Worm (Caenorhabditis elegans) whole organism, L2 larva: ENCODE results near the gene F17C11.4.

ENCODE experiments used
- C34F6.9 ChIP-seq: fragments of 150-350 bp; optimal IDR thresholded peaks from 2 replicates; lab custom pipeline; 2014; ENCODE audit warnings: missing biosample characterization, missing genetic modification characterization
- F13H6.1 ChIP-seq: sonication (generic microtip); optimal IDR thresholded peaks from 2 replicates; lab custom pipeline; 2016; ENCODE audit warnings: missing genetic modification characterization, missing compliant biosample characterization
- Y55F3AM.14 ChIP-seq: fragments of 200-800 bp; sonication (Bioruptor generic); optimal IDR thresholded peaks from 2 replicates; lab custom pipeline; 2018; ENCODE audit warnings: mild to moderate bottlenecking, missing genetic modification characterization, missing compliant biosample characterization
- ZK546.5 ChIP-seq: sonication (generic microtip); optimal IDR thresholded peaks from 2 replicates; lab custom pipeline; 2017; ENCODE audit warnings: missing biosample characterization, missing genetic modification characterization
- alr-1 ChIP-seq: fragments of 150-350 bp; optimal IDR thresholded peaks from 2 replicates; lab custom pipeline; 2014; ENCODE audit warnings: missing biosample characterization, missing genetic modification characterization
- aly-2 ChIP-seq: fragments of 150-350 bp; optimal IDR thresholded peaks from 2 replicates; lab custom pipeline; 2014; ENCODE audit warnings: missing biosample characterization, missing genetic modification characterization
- ama-1 ChIP-seq: fragments of 150-350 bp; optimal IDR thresholded peaks from 2 replicates; lab custom pipeline; 2018; ENCODE audit warnings: inconsistent platforms
- blmp-1 ChIP-seq: sonication (generic microtip); optimal IDR thresholded peaks from 2 replicates; lab custom pipeline; 2017; ENCODE audit warnings: missing genetic modification characterization, mild to moderate bottlenecking, missing compliant biosample characterization, antibody characterized with exemption, moderate library complexity; ENCODE audit not compliant: insufficient read depth
- ceh-16 ChIP-seq: fragments of 150-350 bp; optimal IDR thresholded peaks from 2 replicates; lab custom pipeline; 2014; ENCODE audit warnings: missing biosample characterization, missing genetic modification characterization
- ceh-82 ChIP-seq: fragments of 150-350 bp; optimal IDR thresholded peaks from 2 replicates; lab custom pipeline; 2014; ENCODE audit warnings: missing biosample characterization, missing genetic modification characterization
- crh-2 ChIP-seq: sonication (generic microtip); optimal IDR thresholded peaks from 2 replicates; lab custom pipeline; 2017; ENCODE audit warnings: missing biosample characterization, missing genetic modification characterization
- egl-27 ChIP-seq: sonication (generic microtip); optimal IDR thresholded peaks from 3 replicates; lab custom pipeline; 2017; ENCODE audit warnings: missing biosample characterization, missing genetic modification reagents, missing genetic modification characterization
- elt-1 ChIP-seq: fragments of 150-350 bp; optimal IDR thresholded peaks from 2 replicates; lab custom pipeline; 2014; ENCODE audit warnings: missing biosample characterization, missing genetic modification characterization
- elt-3 ChIP-seq: sonication (generic microtip); optimal IDR thresholded peaks from 2 replicates; lab custom pipeline; 2017; ENCODE audit warnings: missing biosample characterization, missing genetic modification characterization
- fos-1 ChIP-seq: fragments of 150-350 bp; optimal IDR thresholded peaks from 2 replicates; lab custom pipeline; 2014; ENCODE audit warnings: missing biosample characterization, missing genetic modification characterization
- gmeb-1 ChIP-seq: fragments of 150-350 bp; optimal IDR thresholded peaks from 2 replicates; lab custom pipeline; 2014; ENCODE audit warnings: missing biosample characterization, missing genetic modification characterization
- lin-11 ChIP-seq: fragments of 150-350 bp; sonication (generic microtip); optimal IDR thresholded peaks from 2 replicates; lab custom pipeline; 2014; ENCODE audit warnings: missing biosample characterization, missing genetic modification characterization, inconsistent platforms, mixed read lengths
- lin-13 ChIP-seq: fragments of 150-350 bp; optimal IDR thresholded peaks from 2 replicates; lab custom pipeline; 2014; ENCODE audit warnings: missing biosample characterization, missing genetic modification reagents, missing genetic modification characterization
- lin-39 ChIP-seq: fragments of 150-350 bp; optimal IDR thresholded peaks from 2 replicates; lab custom pipeline; 2014; ENCODE audit warnings: missing biosample characterization, missing genetic modification reagents, missing genetic modification characterization
- lsy-2 ChIP-seq, 2 experiments: fragments of 150-350 bp in 1 of 2; sonication (generic microtip) in 1 of 2; optimal IDR thresholded peaks; 2 replicates each; lab custom pipeline; 2014 to 2017; ENCODE audit warnings: missing biosample characterization in 2 of 2, missing genetic modification characterization in 2 of 2
- mab-5 ChIP-seq: fragments of 150-350 bp; optimal IDR thresholded peaks from 2 replicates; lab custom pipeline; 2014; ENCODE audit warnings: missing biosample characterization, missing genetic modification characterization
- mbf-1 ChIP-seq: sonication (generic microtip); optimal IDR thresholded peaks from 2 replicates; lab custom pipeline; 2017; ENCODE audit warnings: missing biosample characterization, missing genetic modification characterization
- mdl-1 ChIP-seq, 2 experiments: fragments of 150-350 bp in 1 of 2; sonication (generic microtip) in 1 of 2; optimal IDR thresholded peaks; 2 replicates each; lab custom pipeline; 2017; ENCODE audit warnings: missing biosample characterization in 2 of 2, missing genetic modification characterization in 2 of 2
- nhr-10 ChIP-seq: sonication (generic microtip); optimal IDR thresholded peaks from 2 replicates; lab custom pipeline; 2017; ENCODE audit warnings: missing biosample characterization, missing genetic modification characterization
- nhr-11 ChIP-seq: fragments of 150-350 bp; optimal IDR thresholded peaks from 2 replicates; lab custom pipeline; 2014; ENCODE audit warnings: missing biosample characterization, missing genetic modification characterization
- nhr-12 ChIP-seq: fragments of 150-350 bp; optimal IDR thresholded peaks from 2 replicates; lab custom pipeline; 2014; ENCODE audit warnings: missing biosample characterization, missing genetic modification characterization
- nhr-129 ChIP-seq: fragments of 150-350 bp; optimal IDR thresholded peaks from 2 replicates; lab custom pipeline; 2014; ENCODE audit warnings: missing biosample characterization, missing genetic modification characterization
- nhr-21 ChIP-seq: fragments of 150-350 bp; optimal IDR thresholded peaks from 2 replicates; lab custom pipeline; 2014; ENCODE audit warnings: missing biosample characterization, missing genetic modification characterization
- nhr-23 ChIP-seq: fragments of 150-350 bp; optimal IDR thresholded peaks from 2 replicates; lab custom pipeline; 2014; ENCODE audit warnings: missing biosample characterization, missing genetic modification reagents, missing genetic modification characterization
- nhr-237 ChIP-seq: fragments of 150-350 bp; optimal IDR thresholded peaks from 2 replicates; lab custom pipeline; 2014; ENCODE audit warnings: missing biosample characterization, missing genetic modification characterization
- nhr-25 ChIP-seq: fragments of 150-350 bp; sonication (generic microtip); optimal IDR thresholded peaks from 3 replicates; lab custom pipeline; 2014; ENCODE audit warnings: missing biosample characterization, missing genetic modification characterization
- nhr-6 ChIP-seq: fragments of 150-350 bp; optimal IDR thresholded peaks from 2 replicates; lab custom pipeline; 2014; ENCODE audit warnings: missing biosample characterization, missing genetic modification characterization
- nhr-77 ChIP-seq: fragments of 150-350 bp; optimal IDR thresholded peaks from 2 replicates; lab custom pipeline; 2014; ENCODE audit warnings: missing biosample characterization, missing genetic modification characterization
- peb-1 ChIP-seq: fragments of 150-350 bp; optimal IDR thresholded peaks from 2 replicates; lab custom pipeline; 2014; ENCODE audit warnings: missing biosample characterization, missing genetic modification characterization
- sem-4 ChIP-seq: fragments of 150-350 bp; optimal IDR thresholded peaks from 2 replicates; lab custom pipeline; 2014; ENCODE audit warnings: missing biosample characterization, missing genetic modification reagents, missing genetic modification characterization
- skn-1 ChIP-seq: sonication (generic microtip); optimal IDR thresholded peaks from 2 replicates; lab custom pipeline; 2017; ENCODE audit warnings: missing biosample characterization, missing genetic modification characterization
- sma-3 ChIP-seq: sonication (generic microtip); optimal IDR thresholded peaks from 2 replicates; lab custom pipeline; 2016; ENCODE audit warnings: missing genetic modification reagents, missing genetic modification characterization, missing compliant biosample characterization
- sma-9 ChIP-seq, 2 experiments: fragments of 150-350 bp in 1 of 2; sonication (generic microtip) in 1 of 2; optimal IDR thresholded peaks; 2 replicates each; lab custom pipeline; 2014 to 2016; ENCODE audit warnings: missing genetic modification characterization in 2 of 2, mild to moderate bottlenecking in 1 of 2, missing biosample characterization in 1 of 2, missing compliant biosample characterization in 1 of 2, missing genetic modification reagents in 1 of 2, moderate library complexity in 1 of 2
- snpc-4 ChIP-seq: fragments of 150-350 bp; optimal IDR thresholded peaks from 2 replicates; lab custom pipeline; 2014; ENCODE audit warnings: missing biosample characterization, missing genetic modification characterization
- unc-39 ChIP-seq: fragments of 150-350 bp; optimal IDR thresholded peaks from 2 replicates; lab custom pipeline; 2014; ENCODE audit warnings: missing biosample characterization, missing genetic modification characterization
- unc-55 ChIP-seq: fragments of 150-350 bp; sonication (generic microtip); optimal IDR thresholded peaks from 3 replicates; lab custom pipeline; 2014; ENCODE audit warnings: missing biosample characterization, missing genetic modification reagents, missing genetic modification characterization
- unc-62 ChIP-seq: fragments of 150-350 bp; optimal IDR thresholded peaks from 2 replicates; lab custom pipeline; 2014; ENCODE audit warnings: missing biosample characterization, missing genetic modification reagents, missing genetic modification characterization
- zag-1 ChIP-seq: fragments of 150-350 bp; optimal IDR thresholded peaks from 2 replicates; lab custom pipeline; 2014; ENCODE audit warnings: missing biosample characterization, missing genetic modification characterization
- ztf-1 ChIP-seq: fragments of 200-800 bp; sonication (Bioruptor generic); conservative IDR thresholded peaks from 2 replicates; pipeline ENCODE4 v1.3.6; 2022; ENCODE audit warnings: missing genetic modification characterization, missing compliant biosample characterization
- ztf-11 ChIP-seq: sonication (generic microtip); optimal IDR thresholded peaks from 2 replicates; lab custom pipeline; 2017; ENCODE audit warnings: missing biosample characterization, missing genetic modification characterization
- ztf-4 ChIP-seq: fragments of 150-350 bp; optimal IDR thresholded peaks from 2 replicates; lab custom pipeline; 2014; ENCODE audit warnings: missing biosample characterization, missing genetic modification characterization

The F17C11.4 gene

ce11 chrV:10961448-10961870 lies 9.8 kb downstream of the F17C11.4 start:
- TF ChIP-seq nhr-25 (tag; lab: Kevin White, UChicago) = no peak
- TF ChIP-seq ztf-1 = no peak
- no peak for TF ChIP-seq unc-39 (tag; lab: Kevin White, UChicago)
- peak; percentile 50 for TF ChIP-seq mab-5 (tag; lab: Kevin White, UChicago)
- TF ChIP-seq mdl-1 (tag; optimal IDR thresholded peaks at IDR 0.05; lab: Kevin White, UChicago) = peak in 1 of 2 experiments; percentile 55
- TF ChIP-seq lin-13 (GFP tag; lab: Kevin White, UChicago) = peak; percentile 43
- peak; percentile 31 for TF ChIP-seq egl-27 (tag; lab: Kevin White, UChicago)
- TF ChIP-seq sma-9 (GFP tag; optimal IDR thresholded peaks at IDR 0.05; lab: Kevin White, UChicago) = peak; percentile 88
- no peak for TF ChIP-seq sma-9 (tag; optimal IDR thresholded peaks at IDR 0.05; lab: Kevin White, UChicago)
- TF ChIP-seq snpc-4 (tag; lab: Kevin White, UChicago) = peak; percentile 11
- TF ChIP-seq sem-4 (tag; lab: Kevin White, UChicago) = peak; percentile 74
- peak; percentile 52 for TF ChIP-seq ztf-4 (tag; lab: Kevin White, UChicago)
- TF ChIP-seq C34F6.9 (tag; lab: Kevin White, UChicago) = peak; percentile 84
- peak; percentile 85 for TF ChIP-seq nhr-129 (tag; lab: Kevin White, UChicago)
- no peak for TF ChIP-seq lin-39
- TF ChIP-seq Y55F3AM.14 (GFP tag; lab: Kevin White, UChicago) = peak; percentile 75
- TF ChIP-seq lsy-2 (tag; optimal IDR thresholded peaks at IDR 0.05; lab: Kevin White, UChicago) = peak in 1 of 2 experiments; percentile 80
- TF ChIP-seq mbf-1 (tag; lab: Kevin White, UChicago) = no peak
- TF ChIP-seq nhr-12 (tag; lab: Kevin White, UChicago) = no peak
- TF ChIP-seq fos-1 = peak; percentile 32
- no peak for TF ChIP-seq nhr-11 (tag; lab: Kevin White, UChicago)
- TF ChIP-seq blmp-1 (tag; lab: Kevin White, UChicago) = peak; percentile 74
- TF ChIP-seq F13H6.1 (tag; lab: Kevin White, UChicago) = peak; percentile 90
- peak; percentile 63 for TF ChIP-seq nhr-6 (tag; lab: Kevin White, UChicago)
- no peak for TF ChIP-seq nhr-21 (tag; lab: Kevin White, UChicago)
- no peak for TF ChIP-seq nhr-10 (tag; lab: Kevin White, UChicago)
- peak; percentile 75 for TF ChIP-seq crh-2 (tag; lab: Kevin White, UChicago)
- TF ChIP-seq gmeb-1 (tag; lab: Kevin White, UChicago) = no peak
- TF ChIP-seq unc-55 (GFP tag; lab: Kevin White, UChicago) = peak; percentile 85
- peak; percentile 6 for TF ChIP-seq zag-1 (tag; lab: Kevin White, UChicago)
- TF ChIP-seq, all 48 proteins: peak for 19

DNA sequence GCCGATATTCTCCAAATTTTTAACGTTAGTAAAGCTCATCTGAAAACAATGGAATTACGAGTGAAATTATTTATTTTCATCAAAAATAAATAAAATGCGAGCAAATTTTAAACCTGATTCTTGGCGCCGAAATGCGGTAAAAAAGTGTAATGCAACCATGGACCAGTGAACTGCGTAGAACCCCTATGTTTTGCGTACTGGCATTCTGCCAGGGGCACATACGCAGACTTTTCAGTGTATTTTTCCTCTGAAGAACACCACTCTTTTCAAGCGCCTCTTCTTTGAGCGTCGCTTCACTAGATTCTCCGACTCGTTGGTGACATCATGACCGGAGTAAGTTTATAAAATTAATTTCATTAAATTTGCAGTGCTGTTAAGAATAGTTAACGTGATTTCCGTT lies 13.8 kb downstream of the F17C11.4 start, which contains the start of the genes ctf-4 and eef-1G:
TSS of gene ctf-4 (minus strand) at position 39 of the 400 bp plus-strand sequence.
TSS of gene eef-1G (plus strand) at position 219 of the 400 bp plus-strand sequence.
- TF ChIP-seq lin-39 (peak; percentile 36), sem-4 (tag; lab: Kevin White, UChicago) (peak; percentile 97), snpc-4 (tag; lab: Kevin White, UChicago) (peak; percentile 88), nhr-11 (tag; lab: Kevin White, UChicago) (no peak), mdl-1 (tag; optimal IDR thresholded peaks at IDR 0.05; lab: Kevin White, UChicago) (peak in 1 of 2 experiments; percentile 60), nhr-10 (tag; lab: Kevin White, UChicago) (peak; percentile 61), nhr-23 (tag; lab: Kevin White, UChicago) (no peak), nhr-21 (tag; lab: Kevin White, UChicago) (peak; percentile 98), nhr-25 (tag; lab: Kevin White, UChicago) (peak; percentile 98), ceh-82 (tag; lab: Kevin White, UChicago) (peak; percentile 75), elt-1 (no peak), sma-9 (GFP tag; optimal IDR thresholded peaks at IDR 0.05; lab: Kevin White, UChicago) (peak; percentile 99), sma-9 (tag; optimal IDR thresholded peaks at IDR 0.05; lab: Kevin White, UChicago) (no peak), zag-1 (tag; lab: Kevin White, UChicago) (peak; percentile 87), unc-39 (tag; lab: Kevin White, UChicago) (no peak), ceh-16 (peak; percentile 31), unc-62 (GFP tag; lab: Kevin White, UChicago) (peak; percentile 12), aly-2 (no peak), unc-55 (GFP tag; lab: Kevin White, UChicago) (peak; percentile 99), ztf-11 (tag; lab: Kevin White, UChicago) (no peak), nhr-237 (tag; lab: Kevin White, UChicago) (no peak), nhr-77 (peak; percentile 57), nhr-129 (tag; lab: Kevin White, UChicago) (peak; percentile 99), Y55F3AM.14 (GFP tag; lab: Kevin White, UChicago) (peak; percentile 76), alr-1 (tag; lab: Kevin White, UChicago) (no peak), lin-13 (GFP tag; lab: Kevin White, UChicago) (peak; percentile 96), peb-1 (tag; lab: Kevin White, UChicago) (no peak), egl-27 (tag; lab: Kevin White, UChicago) (peak; percentile 82), crh-2 (tag; lab: Kevin White, UChicago) (peak; percentile 98), lin-11 (peak; percentile 94), mbf-1 (tag; lab: Kevin White, UChicago) (no peak), ZK546.5 (tag; lab: Kevin White, UChicago) (peak; percentile 71), mab-5 (tag; lab: Kevin White, UChicago) (peak; percentile 85), F13H6.1 (tag; lab: Kevin White, UChicago) (peak; percentile 96), nhr-6 (tag; lab: Kevin White, UChicago) (peak; percentile 95), sma-3 (GFP tag; lab: Kevin White, UChicago) (peak; percentile 97), skn-1 (tag; lab: Kevin White, UChicago) (peak; percentile 86), C34F6.9 (tag; lab: Kevin White, UChicago) (peak; percentile 99), fos-1 (peak; percentile 99), ztf-4 (tag; lab: Kevin White, UChicago) (peak; percentile 93), blmp-1 (tag; lab: Kevin White, UChicago) (peak; percentile 71), elt-3 (tag; lab: Kevin White, UChicago) (no peak), ama-1 (peak; percentile 51), gmeb-1 (tag; lab: Kevin White, UChicago) (peak; percentile 97)
